Worm (Caenorhabditis elegans): ENCODE measurements around the gene bath-28.

bath-28 gene

ce11 chrII:3340251-3340650 lies 4.5 kb downstream of the bath-28 start, which contains the start of gene F14D2.5:
F14D2.5 (plus strand) TSS chrII:3340551.
- TF ChIP-seq ztf-16 (tag; optimal IDR thresholded peaks at IDR 0.05) (no peak), rnt-1 (tag; optimal IDR thresholded peaks at IDR 0.05) (no peak), tbx-7 (tag; optimal IDR thresholded peaks at IDR 0.05) (no peak), hlh-15 (tag; optimal IDR thresholded peaks at IDR 0.05) (no peak), ceh-14 (tag; optimal IDR thresholded peaks at IDR 0.05) (no peak), F13H6.1 (tag; optimal IDR thresholded peaks at IDR 0.05) (no peak), hlh-8 (tag; optimal IDR thresholded peaks at IDR 0.05) (no peak), npax-4 (tag; optimal IDR thresholded peaks at IDR 0.05) (no peak), ceh-22 (tag; optimal IDR thresholded peaks at IDR 0.05) (no peak), ets-4 (tag; optimal IDR thresholded peaks at IDR 0.05) (no peak), C08G9.2 (tag; optimal IDR thresholded peaks at IDR 0.05) (no peak), pag-3 (tag; optimal IDR thresholded peaks at IDR 0.05; ENCODE audit: borderline replicate concordance) (no peak), ceh-31 (tag; optimal IDR thresholded peaks at IDR 0.05) (no peak), mec-3 (tag; optimal IDR thresholded peaks at IDR 0.05; ENCODE audit: borderline replicate concordance) (no peak), T23F11.4 (GFP tag; optimal IDR thresholded peaks at IDR 0.05) (no peak), ceh-2 (tag; optimal IDR thresholded peaks at IDR 0.05) (no peak), ahr-1 (tag; optimal IDR thresholded peaks at IDR 0.05) (no peak)

DNA sequence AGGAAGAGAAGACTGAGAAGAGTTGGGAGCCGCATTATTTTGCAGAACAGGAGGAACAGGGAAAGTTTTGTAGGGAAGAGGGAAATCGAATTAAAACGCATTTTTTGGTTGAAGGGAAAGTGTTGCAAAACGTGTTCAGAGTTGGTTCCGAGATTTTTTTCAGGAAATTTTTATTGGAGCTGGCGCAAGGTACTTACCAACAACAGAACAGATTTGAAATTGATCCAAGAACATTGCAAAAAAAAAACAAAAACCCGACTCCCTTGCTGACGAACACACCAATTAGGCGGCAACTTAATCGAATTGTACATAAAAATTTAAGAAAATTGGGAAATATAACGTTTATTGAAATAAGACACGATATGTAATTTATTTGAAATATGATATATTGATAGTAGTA lies 6.2 kb downstream of the bath-28 start, which contains the start of gene F14D2.7:
Gene F14D2.7, minus strand, starts transcription at position 101 of the 400 bp plus-strand sequence.
- TF ChIP-seq ceh-48 (tag; optimal IDR thresholded peaks at IDR 0.05) (no peak), mec-3 (tag; optimal IDR thresholded peaks at IDR 0.05; ENCODE audit: borderline replicate concordance) (no peak), ceh-30 (tag; optimal IDR thresholded peaks at IDR 0.05) (no peak), hlh-8 (tag; optimal IDR thresholded peaks at IDR 0.05) (no peak), C38D4.7 (GFP tag; optimal IDR thresholded peaks at IDR 0.05) (no peak), ref-2 (tag; optimal IDR thresholded peaks at IDR 0.05) (no peak), gmeb-2 (tag; optimal IDR thresholded peaks at IDR 0.05) (no peak), odd-2 (tag; optimal IDR thresholded peaks at IDR 0.05) (no peak), Y22D7AL.16 (tag; optimal IDR thresholded peaks at IDR 0.05) (no peak), nhr-11 (tag; optimal IDR thresholded peaks at IDR 0.05) (no peak), ceh-45 (GFP tag; IDR thresholded peaks at IDR 0.05) (no peak), sox-2 (GFP tag; IDR thresholded peaks at IDR 0.05) (no peak), pha-4 (tag; optimal IDR thresholded peaks at IDR 0.05) (no peak), unc-55 (GFP tag; optimal IDR thresholded peaks at IDR 0.05) (no peak), K02D7.2 (tag; optimal IDR thresholded peaks at IDR 0.05) (no peak), ets-4 (tag; optimal IDR thresholded peaks at IDR 0.05) (no peak), lin-11 (tag; optimal IDR thresholded peaks at IDR 0.05) (no peak)

- no peak for TF ChIP-seq ceh-45 (GFP tag; IDR thresholded peaks at IDR 0.05)
- no peak for TF ChIP-seq odd-2 (tag; optimal IDR thresholded peaks at IDR 0.05)
- TF ChIP-seq ttx-3 (tag; optimal IDR thresholded peaks at IDR 0.05), result no peak
- no peak for TF ChIP-seq tbx-2 (tag; optimal IDR thresholded peaks at IDR 0.05)
- no peak for TF ChIP-seq lim-6 (tag; optimal IDR thresholded peaks at IDR 0.05)
- TF ChIP-seq ztf-16 (tag; optimal IDR thresholded peaks at IDR 0.05), result no peak
- TF ChIP-seq madf-2 (tag; optimal IDR thresholded peaks at IDR 0.05), result no peak
- TF ChIP-seq K09A11.1 (tag; optimal IDR thresholded peaks at IDR 0.05; ENCODE audit: insufficient read depth), result no peak
- no peak for TF ChIP-seq gmeb-2 (tag; optimal IDR thresholded peaks at IDR 0.05)
- no peak for TF ChIP-seq eyg-1 (tag; optimal IDR thresholded peaks at IDR 0.05)
- no peak for TF ChIP-seq ceh-31 (tag; optimal IDR thresholded peaks at IDR 0.05)
- no peak for TF ChIP-seq nfya-1 (tag; optimal IDR thresholded peaks at IDR 0.05)
Measured at ce11 chrII:3337039-3337438, 7.7 kb downstream of the bath-28 start, which contains the start of gene F14D2.19. F14D2.19 (minus strand) TSS chrII:3337139.

- TF ChIP-seq ceh-9 (tag; optimal IDR thresholded peaks at IDR 0.05) (no peak), nfya-1 (tag; optimal IDR thresholded peaks at IDR 0.05) (no peak), T23F11.4 (GFP tag; optimal IDR thresholded peaks at IDR 0.05) (no peak), madf-2 (tag; optimal IDR thresholded peaks at IDR 0.05) (no peak), ceh-2 (tag; optimal IDR thresholded peaks at IDR 0.05) (no peak), unc-42 (tag; optimal IDR thresholded peaks at IDR 0.05) (no peak), elt-4 (tag; optimal IDR thresholded peaks at IDR 0.05) (no peak), ceh-19 (GFP tag; optimal IDR thresholded peaks at IDR 0.05) (no peak)
Measured at ce11 chrII:3332039-3332438, 12.7 kb downstream of the bath-28 start, which contains the start of gene irld-27. irld-27 (plus strand) TSS chrII:3332339.
